Worm (Caenorhabditis elegans): ENCODE measurements around the gene F58G6.3.

- no peak for TF ChIP-seq fkh-2 (tag; optimal IDR thresholded peaks at IDR 0.05)
- no peak for TF ChIP-seq jun-1 (tag; optimal IDR thresholded peaks at IDR 0.05)
- TF ChIP-seq aly-2 (tag; optimal IDR thresholded peaks at IDR 0.05): no peak
- no peak for TF ChIP-seq R02D3.7 (tag; optimal IDR thresholded peaks at IDR 0.05)
- TF ChIP-seq ztf-11 (tag; optimal IDR thresholded peaks at IDR 0.05): no peak
These were observed 682 bp downstream of the F58G6.3 start, which contains the start of gene F58G6.7 for ce11 chrIV:9654017-9654416.
